Fruit fly (Drosophila melanogaster) whole organism, prepupa: Measurements from ENCODE around the gene RAF2.

Experiments
- Blimp-1 ChIP-seq: fragments of 200-800 bp; sonication (Bioruptor generic); optimal IDR thresholded peaks from 3 replicates; lab custom pipeline; 2017; ENCODE audit warnings: missing biosample characterization, missing genetic modification characterization, mild to moderate bottlenecking, moderate library complexity, missing genetic modification reagents
- CG10631 ChIP-seq: fragments of 200-800 bp; sonication (Bioruptor generic); optimal IDR thresholded peaks from 2 replicates; lab custom pipeline; 2016; ENCODE audit warnings: missing biosample characterization, missing genetic modification characterization
- CG10669 ChIP-seq: fragments of 200-800 bp; sonication (Bioruptor generic); optimal IDR thresholded peaks from 3 replicates; lab custom pipeline; 2018; ENCODE audit warnings: missing biosample characterization, mild to moderate bottlenecking, missing genetic modification characterization, moderate library complexity
- CG11294 ChIP-seq: fragments of 200-800 bp; sonication (Bioruptor generic); IDR thresholded peaks from 2 replicates; pipeline ENCODE4 v1.3.6; 2022; ENCODE audit warnings: missing biosample characterization, missing genetic modification characterization
- CG11762 ChIP-seq: fragments of 200-800 bp; sonication (Bioruptor generic); optimal IDR thresholded peaks from 3 replicates; lab custom pipeline; 2016; ENCODE audit warnings: missing biosample characterization, missing genetic modification characterization; ENCODE audit not compliant: insufficient read depth
- CG11902 ChIP-seq: fragments of 200-800 bp; sonication (Bioruptor generic); optimal IDR thresholded peaks from 3 replicates; lab custom pipeline; 2016; ENCODE audit warnings: missing biosample characterization, missing genetic modification characterization
- CG15336 ChIP-seq: fragments of 200-800 bp; sonication (Bioruptor generic); IDR thresholded peaks from 2 replicates; pipeline ENCODE4 v1.3.6; 2022; ENCODE audit warnings: missing biosample characterization, missing genetic modification characterization
- CG1621 ChIP-seq: fragments of 200-800 bp; sonication (Bioruptor generic); optimal IDR thresholded peaks from 3 replicates; lab custom pipeline; 2018; ENCODE audit warnings: missing biosample characterization, mild to moderate bottlenecking, missing genetic modification characterization
- CG3032 ChIP-seq: fragments of 200-800 bp; optimal IDR thresholded peaks from 2 replicates; lab custom pipeline; 2019; ENCODE audit warnings: missing biosample characterization, mild to moderate bottlenecking, missing genetic modification characterization, moderate library complexity
- CG31627 ChIP-seq: fragments of 200-800 bp; sonication (Bioruptor generic); optimal IDR thresholded peaks from 3 replicates; lab custom pipeline; 2016; ENCODE audit warnings: missing biosample characterization, missing genetic modification characterization
- CG34406 ChIP-seq: fragments of 200-800 bp; sonication (Bioruptor generic); optimal IDR thresholded peaks from 3 replicates; lab custom pipeline; 2016; ENCODE audit warnings: missing biosample characterization, missing genetic modification characterization
- CG3919 ChIP-seq: fragments of 200-800 bp; sonication (Bioruptor generic); optimal IDR thresholded peaks from 3 replicates; lab custom pipeline; 2016; ENCODE audit warnings: missing biosample characterization, missing genetic modification characterization
- CG4318 ChIP-seq: fragments of 200-800 bp; sonication (Bioruptor generic); optimal IDR thresholded peaks from 3 replicates; lab custom pipeline; 2017; ENCODE audit warnings: missing biosample characterization, mild to moderate bottlenecking, missing genetic modification characterization
- CG6276 ChIP-seq: fragments of 200-800 bp; sonication (Bioruptor generic); optimal IDR thresholded peaks from 2 replicates; lab custom pipeline; 2017; ENCODE audit warnings: missing biosample characterization, mild to moderate bottlenecking, missing genetic modification characterization
- CG6792 ChIP-seq: fragments of 200-800 bp; sonication (Bioruptor generic); optimal IDR thresholded peaks from 3 replicates; lab custom pipeline; 2016; ENCODE audit warnings: missing biosample characterization, missing genetic modification characterization
- CG6808 ChIP-seq: fragments of 200-800 bp; sonication (Bioruptor generic); optimal IDR thresholded peaks from 3 replicates; lab custom pipeline; 2017; ENCODE audit warnings: missing biosample characterization, missing genetic modification characterization, mild to moderate bottlenecking, moderate library complexity, missing genetic modification reagents
- CG6854 ChIP-seq: fragments of 200-800 bp; sonication (Bioruptor generic); optimal IDR thresholded peaks from 2 replicates; lab custom pipeline; 2017; ENCODE audit warnings: missing biosample characterization, mild to moderate bottlenecking, missing genetic modification characterization
- CG7368 ChIP-seq: fragments of 200-800 bp; sonication (Bioruptor generic); optimal IDR thresholded peaks from 3 replicates; lab custom pipeline; 2016; ENCODE audit warnings: missing biosample characterization, missing genetic modification characterization
- CG8119 ChIP-seq: fragments of 200-800 bp; sonication (Bioruptor generic); IDR thresholded peaks from 3 replicates; pipeline ENCODE4 v1.3.6; 2022; ENCODE audit warnings: missing biosample characterization, missing genetic modification characterization
- CG8319 ChIP-seq: fragments of 200-800 bp; sonication (Bioruptor generic); optimal IDR thresholded peaks from 3 replicates; lab custom pipeline; 2016; ENCODE audit warnings: missing biosample characterization, missing genetic modification characterization
- CG8632 ChIP-seq: fragments of 200-800 bp; sonication (Bioruptor generic); optimal IDR thresholded peaks from 3 replicates; lab custom pipeline; 2016; ENCODE audit warnings: missing biosample characterization, missing genetic modification characterization
- CG9139 ChIP-seq: fragments of 200-800 bp; sonication (Bioruptor generic); optimal IDR thresholded peaks from 3 replicates; lab custom pipeline; 2017; ENCODE audit warnings: missing biosample characterization, mild to moderate bottlenecking, missing genetic modification characterization
- Eip75B ChIP-seq: fragments of 200-800 bp; sonication (Bioruptor generic); optimal IDR thresholded peaks from 3 replicates; lab custom pipeline; 2016; ENCODE audit warnings: missing biosample characterization, missing genetic modification characterization
- Eip78C ChIP-seq: fragments of 200-800 bp; sonication (Bioruptor generic); peaks from one replicate; lab custom pipeline; 2016; ENCODE audit warnings: missing biosample characterization, missing genetic modification characterization
- Ets96B ChIP-seq: fragments of 200-800 bp; optimal IDR thresholded peaks from 2 replicates; lab custom pipeline; 2019; ENCODE audit warnings: missing biosample characterization, mild to moderate bottlenecking, missing genetic modification characterization, moderate library complexity
- Gug ChIP-seq: fragments of 200-800 bp; sonication (Bioruptor generic); IDR thresholded peaks from 2 replicates; pipeline ENCODE4 v1.3.6; 2022; ENCODE audit warnings: missing biosample characterization, missing genetic modification characterization
- Hr38 ChIP-seq: sonication (Bioruptor generic); optimal IDR thresholded peaks from 2 replicates; lab custom pipeline; 2016; ENCODE audit warnings: missing biosample characterization, missing genetic modification characterization
- Hr4 ChIP-seq: fragments of 200-800 bp; sonication (Bioruptor generic); optimal IDR thresholded peaks from 3 replicates; lab custom pipeline; 2016; ENCODE audit warnings: missing biosample characterization, missing genetic modification characterization
- Lpt ChIP-seq: fragments of 200-800 bp; sonication (Bioruptor generic); optimal IDR thresholded peaks from 3 replicates; lab custom pipeline; 2016; ENCODE audit warnings: missing biosample characterization, missing genetic modification characterization
- Met ChIP-seq: fragments of 200-800 bp; sonication (Bioruptor generic); optimal IDR thresholded peaks from 3 replicates; lab custom pipeline; 2016; ENCODE audit warnings: missing biosample characterization, missing genetic modification characterization
- OdsH ChIP-seq: fragments of 200-800 bp; sonication (Bioruptor generic); optimal IDR thresholded peaks from 3 replicates; lab custom pipeline; 2016; ENCODE audit warnings: missing biosample characterization, missing genetic modification characterization
- Smox ChIP-seq: fragments of 200-800 bp; sonication (Bioruptor generic); optimal IDR thresholded peaks from 3 replicates; lab custom pipeline; 2016; ENCODE audit warnings: missing biosample characterization, missing genetic modification characterization
- Sox102F ChIP-seq: fragments of 200-800 bp; sonication (Bioruptor generic); optimal IDR thresholded peaks from 2 replicates; lab custom pipeline; 2016; ENCODE audit warnings: missing biosample characterization, mild to moderate bottlenecking, missing genetic modification characterization
- Sox14 ChIP-seq: fragments of 200-800 bp; sonication (Bioruptor generic); optimal IDR thresholded peaks from 3 replicates; lab custom pipeline; 2016; ENCODE audit warnings: missing biosample characterization, missing genetic modification characterization
- Sox15 ChIP-seq: fragments of 200-800 bp; sonication (Bioruptor generic); optimal IDR thresholded peaks from 3 replicates; lab custom pipeline; 2016; ENCODE audit warnings: missing biosample characterization, missing genetic modification characterization
- achi ChIP-seq: fragments of 200-800 bp; sonication (Bioruptor generic); optimal IDR thresholded peaks from 3 replicates; lab custom pipeline; 2016; ENCODE audit warnings: missing biosample characterization, missing genetic modification characterization
- acj6 ChIP-seq: fragments of 200-800 bp; sonication (Bioruptor generic); optimal IDR thresholded peaks from 3 replicates; lab custom pipeline; 2016; ENCODE audit warnings: missing biosample characterization, missing genetic modification characterization
- cyc ChIP-seq: fragments of 200-800 bp; sonication (Bioruptor generic); optimal IDR thresholded peaks from 3 replicates; lab custom pipeline; 2016; ENCODE audit warnings: missing biosample characterization, missing genetic modification characterization
- dac ChIP-seq: fragments of 200-800 bp; sonication (Bioruptor generic); optimal IDR thresholded peaks from 2 replicates; lab custom pipeline; 2017; ENCODE audit warnings: missing biosample characterization, mild to moderate bottlenecking, missing genetic modification characterization
- eg ChIP-seq: fragments of 200-800 bp; sonication (Bioruptor generic); IDR thresholded peaks from 3 replicates; pipeline ENCODE4 v1.3.6; 2022; ENCODE audit warnings: missing biosample characterization, missing genetic modification characterization
- esn ChIP-seq: fragments of 200-800 bp; sonication (Bioruptor generic); optimal IDR thresholded peaks from 2 replicates; lab custom pipeline; 2016; ENCODE audit warnings: missing biosample characterization, mild to moderate bottlenecking, missing genetic modification characterization, moderate library complexity
- fd85E ChIP-seq: fragments of 200-800 bp; sonication (Bioruptor generic); optimal IDR thresholded peaks from 3 replicates; lab custom pipeline; 2016; ENCODE audit warnings: missing biosample characterization, missing genetic modification characterization
- fkh ChIP-seq: fragments of 200-800 bp; sonication (Bioruptor generic); optimal IDR thresholded peaks from 3 replicates; lab custom pipeline; 2017; ENCODE audit warnings: missing biosample characterization, mild to moderate bottlenecking, missing genetic modification characterization, moderate library complexity
- lz ChIP-seq: fragments of 200-800 bp; sonication (Bioruptor generic); optimal IDR thresholded peaks from 3 replicates; lab custom pipeline; 2016; ENCODE audit warnings: missing biosample characterization, missing genetic modification characterization
- net ChIP-seq: fragments of 200-800 bp; sonication (Bioruptor generic); optimal IDR thresholded peaks from 3 replicates; lab custom pipeline; 2016; ENCODE audit warnings: missing biosample characterization, missing genetic modification characterization
- pdm3 ChIP-seq: fragments of 200-800 bp; sonication (Bioruptor generic); optimal IDR thresholded peaks from 3 replicates; lab custom pipeline; 2016; ENCODE audit warnings: missing biosample characterization, missing genetic modification characterization
- salr ChIP-seq, 2 experiments: fragments of 200-800 bp; sonication (Bioruptor generic); optimal IDR thresholded peaks; 3 replicates each; lab custom pipeline; 2016 to 2018; ENCODE audit warnings: missing biosample characterization in 2 of 2, missing genetic modification characterization in 2 of 2, mild to moderate bottlenecking in 1 of 2
- spab ChIP-seq: fragments of 200-800 bp; sonication (Bioruptor generic); optimal IDR thresholded peaks from 2 replicates; lab custom pipeline; 2017; ENCODE audit warnings: missing biosample characterization, mild to moderate bottlenecking, missing genetic modification characterization, missing genetic modification reagents
- ss ChIP-seq, 2 experiments: fragments of 200-800 bp; sonication (Bioruptor generic); optimal IDR thresholded peaks; 2 replicates in 1 of 2; 3 replicates in 1 of 2; lab custom pipeline; 2017 to 2018; ENCODE audit warnings: mild to moderate bottlenecking in 2 of 2, missing biosample characterization in 2 of 2, missing genetic modification characterization in 2 of 2, moderate library complexity in 1 of 2
- svp ChIP-seq: fragments of 200-800 bp; sonication (Bioruptor generic); peaks from one replicate; lab custom pipeline; 2016; ENCODE audit warnings: missing biosample characterization, missing genetic modification characterization
- topi ChIP-seq: fragments of 200-800 bp; sonication (Bioruptor generic); optimal IDR thresholded peaks from 3 replicates; lab custom pipeline; 2016; ENCODE audit warnings: missing biosample characterization, missing genetic modification characterization
- vri ChIP-seq: fragments of 200-800 bp; sonication (Bioruptor generic); optimal IDR thresholded peaks from 3 replicates; lab custom pipeline; 2016; ENCODE audit warnings: missing biosample characterization, mild to moderate bottlenecking, missing genetic modification characterization

Gene RAF2

dm6 chr3L:16385252-16385879 lies 761 bp upstream of the RAF2 start:
- TF ChIP-seq CG34406 (GFP tag; lab: Kevin White, UChicago) = no peak
- no peak for TF ChIP-seq eg (GFP tag; lab: Robert Waterston, UW)
- TF ChIP-seq fd85E = no peak
- no peak for TF ChIP-seq Eip75B (GFP tag; lab: Kevin White, UChicago)
- TF ChIP-seq salr (GFP tag; optimal IDR thresholded peaks at IDR 0.05; lab: Kevin White, UChicago) = no peak
- TF ChIP-seq Blimp-1 (GFP tag; lab: Kevin White, UChicago) = no peak
- TF ChIP-seq Hr4 = no peak
- no peak for TF ChIP-seq acj6 (GFP tag; lab: Kevin White, UChicago)
- TF ChIP-seq spab (GFP tag; lab: Kevin White, UChicago) = no peak
- no peak for TF ChIP-seq OdsH
- TF ChIP-seq dac = no peak
- peak; percentile 83 for TF ChIP-seq ss (GFP tag; optimal IDR thresholded peaks at IDR 0.05; lab: Kevin White, UChicago)
- no peak for TF ChIP-seq Sox102F (GFP tag; lab: Kevin White, UChicago)
- peak; percentile 36 for TF ChIP-seq fkh
- peak; percentile 47 for TF ChIP-seq CG6808 (GFP tag; lab: Kevin White, UChicago)
- TF ChIP-seq CG7368 (GFP tag; lab: Kevin White, UChicago) = no peak
- no peak for TF ChIP-seq CG3919
- no peak for TF ChIP-seq achi
- TF ChIP-seq CG10669 (GFP tag; lab: Kevin White, UChicago) = no peak
- TF ChIP-seq Smox = no peak
- peak; percentile 32 for TF ChIP-seq Sox14 (GFP tag; lab: Kevin White, UChicago)
- no peak; the same call in 1 of the 2 replicates for TF ChIP-seq CG15336
- TF ChIP-seq CG8319 (GFP tag; lab: Kevin White, UChicago) = peak; percentile 88
- no peak for TF ChIP-seq CG6792 (GFP tag; lab: Kevin White, UChicago)
- no peak for TF ChIP-seq topi
- TF ChIP-seq lz (GFP tag; lab: Kevin White, UChicago) = no peak
- no peak for TF ChIP-seq Ets96B (tag; lab: Kevin White, UChicago)
- TF ChIP-seq CG10631 (GFP tag; lab: Kevin White, UChicago) = no peak
- TF ChIP-seq Eip78C (GFP tag; lab: Kevin White, UChicago) = peak; percentile 60
- no peak for TF ChIP-seq Hr38 (GFP tag; lab: Kevin White, UChicago)
- TF ChIP-seq CG11762 (GFP tag; lab: Kevin White, UChicago) = no peak
- TF ChIP-seq CG3032 (tag; lab: Kevin White, UChicago) = no peak
- TF ChIP-seq Sox15 (GFP tag; lab: Kevin White, UChicago) = no peak
- TF ChIP-seq CG4318 (GFP tag; lab: Kevin White, UChicago) = no peak
- TF ChIP-seq CG11902 (GFP tag; lab: Kevin White, UChicago) = no peak
- peak; percentile 33; the same call in 1 of the 3 replicates for TF ChIP-seq CG8119
- TF ChIP-seq Met (GFP tag; lab: Kevin White, UChicago) = no peak
- TF ChIP-seq svp (GFP tag; lab: Kevin White, UChicago) = peak; percentile 86
- peak; percentile 84 for TF ChIP-seq vri (GFP tag; lab: Kevin White, UChicago)
- no peak for TF ChIP-seq Lpt (GFP tag; lab: Kevin White, UChicago)
- no peak for TF ChIP-seq pdm3 (GFP tag; lab: Kevin White, UChicago)
- no peak for TF ChIP-seq Gug (GFP tag; lab: Robert Waterston, UW)
- TF ChIP-seq CG31627 (GFP tag; lab: Kevin White, UChicago) = no peak
- TF ChIP-seq CG11294 (GFP tag; lab: Robert Waterston, UW) = no peak
- TF ChIP-seq esn (GFP tag; lab: Kevin White, UChicago) = no peak
- peak; percentile 37 for TF ChIP-seq CG9139 (GFP tag; lab: Kevin White, UChicago)
- no peak for TF ChIP-seq CG6854 (GFP tag; lab: Kevin White, UChicago)
- TF ChIP-seq cyc = no peak
- no peak for TF ChIP-seq CG1621 (tag; lab: Kevin White, UChicago)
- no peak for TF ChIP-seq net (GFP tag; lab: Kevin White, UChicago)
- TF ChIP-seq CG8632 (GFP tag; lab: Kevin White, UChicago) = peak; percentile 11
- peak; percentile 19 for TF ChIP-seq CG6276 (GFP tag; lab: Kevin White, UChicago)
